Fruit fly (Drosophila melanogaster) whole organism, embryonic: ENCODE measurements around the gene CG9289.

Experiments
- Atf6 ChIP-seq: fragments of 200-800 bp; sonication (Bioruptor generic); IDR thresholded peaks from 2 replicates; pipeline ENCODE4 v1.3.6; 2022; ENCODE audit warnings: missing biosample characterization, missing genetic modification characterization
- CG11247 ChIP-seq: fragments of 200-800 bp; sonication (Bioruptor generic); IDR thresholded peaks from 2 replicates; pipeline ENCODE4 v1.3.6; 2022; ENCODE audit warnings: missing biosample characterization, missing genetic modification characterization
- CG11723 ChIP-seq: fragments of 200-800 bp; sonication (Bioruptor generic); optimal IDR thresholded peaks from 2 replicates; lab custom pipeline; 2017; ENCODE audit warnings: missing biosample characterization, mild to moderate bottlenecking, missing genetic modification characterization
- CG12942 ChIP-seq: fragments of 200-800 bp; sonication (Bioruptor generic); optimal IDR thresholded peaks from 3 replicates; lab custom pipeline; 2016; ENCODE audit warnings: missing biosample characterization, missing genetic modification characterization
- CG14965 ChIP-seq: fragments of 200-800 bp; sonication (Bioruptor generic); optimal IDR thresholded peaks from 2 replicates; lab custom pipeline; 2016; ENCODE audit warnings: missing biosample characterization, missing genetic modification characterization, borderline replicate concordance
- CG15269 ChIP-seq: fragments of 200-800 bp; sonication (Bioruptor generic); optimal IDR thresholded peaks from 2 replicates; lab custom pipeline; 2018; ENCODE audit warnings: missing biosample characterization, mild to moderate bottlenecking, missing genetic modification characterization, moderate library complexity
- CG15479 ChIP-seq: fragments of 200-800 bp; sonication (Bioruptor generic); optimal IDR thresholded peaks from 3 replicates; lab custom pipeline; 2019; ENCODE audit warnings: missing biosample characterization, mild to moderate bottlenecking, missing genetic modification characterization, moderate library complexity
- CG16813 ChIP-seq: fragments of 200-800 bp; sonication (Bioruptor generic); IDR thresholded peaks from 3 replicates; pipeline ENCODE4 v1.3.6; 2022; ENCODE audit warnings: missing biosample characterization, missing genetic modification characterization; ENCODE audit not compliant: partially characterized antibody
- CG16863 ChIP-seq: fragments of 200-800 bp; sonication (Bioruptor generic); optimal IDR thresholded peaks from 3 replicates; lab custom pipeline; 2016; ENCODE audit warnings: missing biosample characterization, missing genetic modification characterization
- CG17802 ChIP-seq: fragments of 200-800 bp; sonication (Bioruptor generic); optimal IDR thresholded peaks from 2 replicates; lab custom pipeline; 2018; ENCODE audit warnings: missing biosample characterization, mild to moderate bottlenecking, missing genetic modification characterization, moderate library complexity
- CG2712 ChIP-seq: fragments of 200-800 bp; optimal IDR thresholded peaks from 3 replicates; lab custom pipeline; 2019; ENCODE audit warnings: missing biosample characterization, mild to moderate bottlenecking, missing genetic modification characterization, moderate library complexity
- CG6765 ChIP-seq: fragments of 200-800 bp; sonication (Bioruptor generic); optimal IDR thresholded peaks from 3 replicates; lab custom pipeline; 2017; ENCODE audit warnings: missing biosample characterization, mild to moderate bottlenecking, missing genetic modification characterization
- CG6854 ChIP-seq: fragments of 200-800 bp; sonication (Bioruptor generic); optimal IDR thresholded peaks from 3 replicates; lab custom pipeline; 2017; ENCODE audit warnings: missing biosample characterization, mild to moderate bottlenecking, missing genetic modification characterization
- CG7372 ChIP-seq: fragments of 200-800 bp; sonication (Bioruptor generic); IDR thresholded peaks from 2 replicates; pipeline ENCODE4 v1.3.6; 2022; ENCODE audit warnings: missing biosample characterization, missing genetic modification characterization
- CG8765 ChIP-seq: fragments of 200-800 bp; sonication (Bioruptor generic); IDR thresholded peaks from 2 replicates; pipeline ENCODE4 v1.3.6; 2022; ENCODE audit warnings: missing biosample characterization, missing genetic modification characterization
- CHES-1-like ChIP-seq: fragments of 200-800 bp; sonication (Bioruptor generic); optimal IDR thresholded peaks from 2 replicates; lab custom pipeline; 2016; ENCODE audit warnings: missing biosample characterization, missing genetic modification characterization
- CrebB ChIP-seq: fragments of 200-800 bp; sonication (Bioruptor generic); optimal IDR thresholded peaks from 3 replicates; lab custom pipeline; 2018; ENCODE audit warnings: missing biosample characterization, mild to moderate bottlenecking, missing genetic modification characterization
- Dbx ChIP-seq: fragments of 200-800 bp; sonication (Bioruptor generic); IDR thresholded peaks from 3 replicates; pipeline ENCODE4 v1.3.6; 2022; ENCODE audit warnings: missing biosample characterization, missing genetic modification characterization
- Dip3 ChIP-seq: fragments of 200-800 bp; sonication (Bioruptor generic); optimal IDR thresholded peaks from 3 replicates; lab custom pipeline; 2016; ENCODE audit warnings: missing biosample characterization, missing genetic modification characterization
- Dp ChIP-seq: fragments of 200-800 bp; sonication (Bioruptor generic); optimal IDR thresholded peaks from 2 replicates; lab custom pipeline; 2018; ENCODE audit warnings: missing biosample characterization, mild to moderate bottlenecking, missing genetic modification characterization, moderate library complexity
- HLH4C ChIP-seq: fragments of 200-800 bp; sonication (Bioruptor generic); IDR thresholded peaks from 3 replicates; pipeline ENCODE4 v1.3.6; 2022; ENCODE audit warnings: missing biosample characterization, missing genetic modification characterization; ENCODE audit not compliant: partially characterized antibody
- Max ChIP-seq: fragments of 200-800 bp; sonication (Bioruptor generic); optimal IDR thresholded peaks from 2 replicates; lab custom pipeline; 2016; ENCODE audit warnings: missing biosample characterization, mild to moderate bottlenecking, missing genetic modification characterization
- Mes4 ChIP-seq: fragments of 200-800 bp; sonication (Bioruptor generic); optimal IDR thresholded peaks from 2 replicates; lab custom pipeline; 2016; ENCODE audit warnings: missing biosample characterization, missing genetic modification characterization
- NC2α ChIP-seq: fragments of 200-800 bp; sonication (Bioruptor generic); optimal IDR thresholded peaks from 2 replicates; lab custom pipeline; 2016; ENCODE audit warnings: missing biosample characterization, missing genetic modification characterization
- Nf-YA ChIP-seq: fragments of 200-800 bp; sonication (Bioruptor generic); IDR thresholded peaks from 2 replicates; pipeline ENCODE4 v1.3.6; 2022; ENCODE audit warnings: missing biosample characterization, missing genetic modification characterization
- Nf-YC ChIP-seq: fragments of 200-800 bp; optimal IDR thresholded peaks from 3 replicates; lab custom pipeline; 2019; ENCODE audit warnings: missing biosample characterization, mild to moderate bottlenecking, missing genetic modification characterization, moderate library complexity
- Ptx1 ChIP-seq: fragments of 200-800 bp; sonication (Bioruptor generic); IDR thresholded peaks from 2 replicates; pipeline ENCODE4 v1.3.6; 2022; ENCODE audit warnings: missing biosample characterization, missing genetic modification characterization
- Xrp1 ChIP-seq: fragments of 200-800 bp; sonication (Bioruptor generic); IDR thresholded peaks from 2 replicates; pipeline ENCODE4 v1.3.6; 2022; ENCODE audit warnings: missing biosample characterization, missing genetic modification characterization
- ab ChIP-seq: fragments of 200-800 bp; sonication (Bioruptor generic); optimal IDR thresholded peaks from 2 replicates; lab custom pipeline; 2016; ENCODE audit warnings: missing biosample characterization, missing genetic modification characterization
- ash1 ChIP-seq: fragments of 200-800 bp; sonication (Bioruptor generic); optimal IDR thresholded peaks from 2 replicates; lab custom pipeline; 2018; ENCODE audit warnings: missing biosample characterization, mild to moderate bottlenecking, missing genetic modification characterization
- cato ChIP-seq: fragments of 200-800 bp; sonication (Bioruptor generic); optimal IDR thresholded peaks from 2 replicates; lab custom pipeline; 2016; ENCODE audit warnings: missing biosample characterization, missing genetic modification characterization, borderline replicate concordance
- chif ChIP-seq, 2 experiments: fragments of 200-800 bp; sonication (Bioruptor generic); optimal IDR thresholded peaks; 3 replicates each; lab custom pipeline; 2016; ENCODE audit warnings: missing biosample characterization in 2 of 2, missing genetic modification characterization in 2 of 2
- da ChIP-seq: fragments of 200-800 bp; sonication (Bioruptor generic); optimal IDR thresholded peaks from 2 replicates; lab custom pipeline; 2016; ENCODE audit warnings: missing biosample characterization, missing genetic modification characterization
- dysf ChIP-seq: fragments of 200-800 bp; sonication (Bioruptor generic); IDR thresholded peaks from 3 replicates; pipeline ENCODE4 v1.3.6; 2022; ENCODE audit warnings: missing biosample characterization, missing genetic modification characterization
- ewg ChIP-seq: fragments of 200-800 bp; sonication (Bioruptor generic); optimal IDR thresholded peaks from 3 replicates; lab custom pipeline; 2017; ENCODE audit warnings: mild to moderate bottlenecking, missing biosample characterization, missing genetic modification reagents, missing genetic modification characterization
- fd102C ChIP-seq: fragments of 200-800 bp; sonication (Bioruptor generic); optimal IDR thresholded peaks from 2 replicates; lab custom pipeline; 2018; ENCODE audit warnings: missing biosample characterization, mild to moderate bottlenecking, missing genetic modification characterization, moderate library complexity
- fd3F ChIP-seq: fragments of 200-800 bp; sonication (Bioruptor generic); optimal IDR thresholded peaks from 2 replicates; lab custom pipeline; 2018; ENCODE audit warnings: missing biosample characterization, mild to moderate bottlenecking, missing genetic modification characterization, moderate library complexity
- gro ChIP-seq: fragments of 200-800 bp; sonication (Bioruptor generic); optimal IDR thresholded peaks from 2 replicates; lab custom pipeline; 2016; ENCODE audit warnings: missing biosample characterization, missing genetic modification characterization
- jing ChIP-seq: fragments of 200-800 bp; sonication (Bioruptor generic); optimal IDR thresholded peaks from 2 replicates; lab custom pipeline; 2018; ENCODE audit warnings: missing biosample characterization, mild to moderate bottlenecking, missing genetic modification characterization
- kay ChIP-seq: fragments of 200-800 bp; sonication (Bioruptor generic); optimal IDR thresholded peaks from 2 replicates; lab custom pipeline; 2016; ENCODE audit warnings: missing biosample characterization, missing genetic modification characterization
- odd ChIP-seq: fragments of 200-800 bp; sonication (Bioruptor generic); optimal IDR thresholded peaks from 2 replicates; lab custom pipeline; 2017; ENCODE audit warnings: missing biosample characterization, mild to moderate bottlenecking, missing genetic modification characterization
- prd ChIP-seq, 3 experiments: fragments of >200 bp in 2 of 3; fragments of 200-800 bp in 1 of 3; sonication (Bioruptor generic) in 1 of 3; optimal IDR thresholded peaks in 2 of 3; IDR thresholded peaks in 1 of 3; 2 replicates in 2 of 3; 3 replicates in 1 of 3; pipeline versions ENCODE4 v1.3.6 to Lab custom; 2017 to 2022; ENCODE audit warnings: missing biosample characterization in 1 of 3, missing genetic modification characterization in 1 of 3
- repo ChIP-seq: fragments of 200-800 bp; sonication (Bioruptor generic); optimal IDR thresholded peaks from 2 replicates; lab custom pipeline; 2016; ENCODE audit warnings: missing biosample characterization, missing genetic modification characterization
- row ChIP-seq: fragments of 200-800 bp; sonication (Bioruptor generic); IDR thresholded peaks from 3 replicates; pipeline ENCODE4 v1.3.6; 2022; ENCODE audit warnings: missing biosample characterization, missing genetic modification characterization
- run ChIP-seq: fragments of 200-800 bp; sonication (Bioruptor generic); optimal IDR thresholded peaks from 3 replicates; lab custom pipeline; 2018; ENCODE audit warnings: missing biosample characterization, mild to moderate bottlenecking, missing genetic modification characterization
- tgo ChIP-seq: fragments of 200-800 bp; sonication (Bioruptor generic); IDR thresholded peaks from 3 replicates; pipeline ENCODE4 v1.3.6; 2022; ENCODE audit warnings: missing biosample characterization, missing genetic modification characterization
- tna ChIP-seq: fragments of 200-800 bp; sonication (Bioruptor generic); IDR thresholded peaks from 2 replicates; pipeline ENCODE4 v1.3.6; 2022; ENCODE audit warnings: missing biosample characterization, missing genetic modification characterization; ENCODE audit not compliant: partially characterized antibody
- tup ChIP-seq: fragments of 200-800 bp; sonication (Bioruptor generic); optimal IDR thresholded peaks from 2 replicates; lab custom pipeline; 2016; ENCODE audit warnings: missing biosample characterization, mild to moderate bottlenecking, missing genetic modification characterization, moderate library complexity
- twi ChIP-seq: fragments of 200-800 bp; optimal IDR thresholded peaks from 2 replicates; lab custom pipeline; 2019; ENCODE audit warnings: missing biosample characterization, mild to moderate bottlenecking, missing genetic modification characterization, moderate library complexity

Gene CG9289

dm6 chr2L:8717618-8718336, 33.6 kb upstream of the CG9289 start (continued):
- TF ChIP-seq prd (optimal IDR thresholded peaks at IDR 0.05; lab: Kevin White, UChicago) (no peak), prd (GFP tag; IDR thresholded peaks at IDR 0.05; lab: Robert Waterston, UW) (peak; percentile 74), Dip3 (GFP tag; lab: Kevin White, UChicago) (peak; percentile 74), odd (GFP tag; lab: Kevin White, UChicago) (peak; percentile 94), jing (peak; percentile 43), CrebB (peak; percentile 66), gro (GFP tag; lab: Kevin White, UChicago) (peak; percentile 30), CG11247 (peak; percentile 66; the same call in 1 of the 2 replicates), Dbx (peak; percentile 88), CG14965 (GFP tag; lab: Kevin White, UChicago) (no peak), CG16863 (peak; percentile 66), da (GFP tag; lab: Kevin White, UChicago) (no peak), CG6765 (GFP tag; lab: Kevin White, UChicago) (peak; percentile 87), chif (GFP tag; optimal IDR thresholded peaks at IDR 0.05; lab: Kevin White, UChicago) (peak; percentile 46 to 73), CG17802 (tag; lab: Kevin White, UChicago) (no peak), fd102C (GFP tag; lab: Kevin White, UChicago) (no peak), Ptx1 (GFP tag; lab: Robert Waterston, UW) (peak; percentile 84), CG12942 (GFP tag; lab: Kevin White, UChicago) (peak; percentile 79), CG16813 (GFP tag; lab: Robert Waterston, UW) (no peak), Mes4 (GFP tag; lab: Kevin White, UChicago) (peak; percentile 70), CG15269 (peak; percentile 95), ash1 (GFP tag; lab: Kevin White, UChicago) (no peak), CHES-1-like (GFP tag; lab: Kevin White, UChicago) (peak; percentile 32), Nf-YC (tag; lab: Kevin White, UChicago) (peak; percentile 80), run (tag; lab: Kevin White, UChicago) (peak; percentile 64), ab (no peak), CG6854 (GFP tag; lab: Kevin White, UChicago) (peak; percentile 88), Max (GFP tag; lab: Kevin White, UChicago) (peak; percentile 89), ewg (GFP tag; lab: Kevin White, UChicago) (peak; percentile 82), repo (GFP tag; lab: Kevin White, UChicago) (no peak), CG8765 (GFP tag; lab: Robert Waterston, UW) (no peak), fd3F (GFP tag; lab: Kevin White, UChicago) (peak; percentile 88), twi (tag; lab: Kevin White, UChicago) (peak; percentile 75), Atf6 (GFP tag; lab: Robert Waterston, UW) (peak; percentile 91), CG11723 (GFP tag; lab: Kevin White, UChicago) (peak; percentile 90), tup (peak; percentile 30), tna (GFP tag; lab: Robert Waterston, UW) (no peak), Dp (GFP tag; lab: Kevin White, UChicago) (no peak), row (peak; percentile 90), CG2712 (tag; lab: Kevin White, UChicago) (peak; percentile 92), dysf (GFP tag; lab: Robert Waterston, UW) (peak; percentile 91; the same call in 2 of the 3 replicates), CG7372 (no peak), Nf-YA (GFP tag; lab: Robert Waterston, UW) (peak; percentile 51), CG15479 (GFP tag; lab: Kevin White, UChicago) (no peak), NC2α (GFP tag; lab: Kevin White, UChicago) (peak; percentile 38), tgo (peak; percentile 86), kay (peak; percentile 86), Xrp1 (GFP tag; lab: Robert Waterston, UW) (peak; percentile 80), HLH4C (GFP tag; lab: Robert Waterston, UW) (peak; percentile 30; the same call in 1 of the 3 replicates), cato (peak; percentile 86)
